Worm (Caenorhabditis elegans) whole organism, mixed stage, embryonic: ENCODE results near the gene C17G10.1.

ENCODE experiments used
- blmp-1 ChIP-seq: fragments of 150-350 bp; optimal IDR thresholded peaks from 2 replicates; lab custom pipeline; 2014; ENCODE audit warnings: missing biosample characterization, missing genetic modification characterization
- nhr-12 ChIP-seq: fragments of 150-350 bp; optimal IDR thresholded peaks from 2 replicates; lab custom pipeline; 2014; ENCODE audit warnings: missing biosample characterization, missing genetic modification characterization
- nhr-237 ChIP-seq: fragments of 150-350 bp; optimal IDR thresholded peaks from 2 replicates; lab custom pipeline; 2014; ENCODE audit warnings: missing biosample characterization, missing genetic modification characterization
- pha-4 ChIP-seq: fragments of 150-350 bp; optimal IDR thresholded peaks from 2 replicates; lab custom pipeline; 2018; ENCODE audit warnings: missing biosample characterization, missing genetic modification reagents, missing genetic modification characterization
- unc-62 ChIP-seq: fragments of 150-350 bp; optimal IDR thresholded peaks from 2 replicates; lab custom pipeline; 2014; ENCODE audit warnings: missing biosample characterization, missing genetic modification reagents, missing genetic modification characterization

ce11 chrII:5570272-5570671 is 26.1 kb upstream of the C17G10.1 start, which contains the start of the genes C17C3.1 and C17C3.15:
- no peak for TF ChIP-seq pha-4 (tag; lab: Kevin White, UChicago)
- TF ChIP-seq nhr-237 (tag; lab: Kevin White, UChicago): no peak
- no peak for TF ChIP-seq unc-62 (GFP tag; lab: Kevin White, UChicago)
- TF ChIP-seq nhr-12: no peak
- no peak for TF ChIP-seq blmp-1 (tag; lab: Kevin White, UChicago)
